Fruit fly (Drosophila melanogaster) Kc167 (cell line): ENCODE measurements around the gene HINT1.

Experiments
- Myc ChIP-seq: fragments of >200 bp; optimal IDR thresholded peaks from 2 replicates; lab custom pipeline; 2017; ENCODE audit warnings: missing external identifiers
- h ChIP-seq: fragments of >200 bp; optimal IDR thresholded peaks from 3 replicates; lab custom pipeline; 2018; ENCODE audit warnings: missing external identifiers
- insv ChIP-seq: fragments of >200 bp; optimal IDR thresholded peaks from 3 replicates; lab custom pipeline; 2018; ENCODE audit warnings: missing external identifiers
- psq ChIP-seq: fragments of >200 bp; optimal IDR thresholded peaks from 2 replicates; lab custom pipeline; 2017; ENCODE audit warnings: missing external identifiers
- ttk ChIP-seq: sonication (Bioruptor generic); optimal IDR thresholded peaks from 2 replicates; lab custom pipeline; 2017; ENCODE audit warnings: missing external identifiers

dm6 chr2L:2720368-2720767, 49.6 kb upstream of the HINT1 start:
- TF ChIP-seq insv (lab: Kevin White, UChicago) (no peak), Myc (lab: Kevin White, UChicago) (no peak), h (no peak), psq (lab: Kevin White, UChicago) (no peak), ttk (no peak)
